Worm (Caenorhabditis elegans): ENCODE data around the gene tebp-2.
A peak's percentile ranks its signal among the peaks of the same experiment; 100 is the strongest.

tebp-2 gene

ce11 chrIV:5582760-5583159 lies 41.3 kb downstream of the tebp-2 start:
- no peak for TF ChIP-seq crh-2 (tag; optimal IDR thresholded peaks at IDR 0.05)
- no peak for TF ChIP-seq sem-4 (tag; optimal IDR thresholded peaks at IDR 0.05)
- TF ChIP-seq nhr-12 (tag; optimal IDR thresholded peaks at IDR 0.05), result no peak
- TF ChIP-seq nhr-25 (tag; optimal IDR thresholded peaks at IDR 0.05), result no peak
- no peak for TF ChIP-seq nhr-10 (tag; optimal IDR thresholded peaks at IDR 0.05)

- TF ChIP-seq snpc-4 (tag; optimal IDR thresholded peaks at IDR 0.05) (no peak), crh-2 (tag; optimal IDR thresholded peaks at IDR 0.05) (no peak), nhr-25 (tag; optimal IDR thresholded peaks at IDR 0.05) (peak; percentile 1)
Observed at ce11 chrIV:5583184-5583583, 41.8 kb downstream of the tebp-2 start.

ce11 chrIV:5584384-5584783 lies 43.0 kb downstream of the tebp-2 start, which contains the start of gene fkh-7:
Gene fkh-7 (plus strand): TSS chrIV:5584684.
- no peak for TF ChIP-seq nhr-129 (tag; optimal IDR thresholded peaks at IDR 0.05)
- no peak for TF ChIP-seq nhr-23 (tag; optimal IDR thresholded peaks at IDR 0.05)
- TF ChIP-seq lsy-2 (tag; optimal IDR thresholded peaks at IDR 0.05), result no peak
- no peak for TF ChIP-seq ztf-4 (tag; optimal IDR thresholded peaks at IDR 0.05)
- no peak for TF ChIP-seq nhr-25 (tag; optimal IDR thresholded peaks at IDR 0.05)
- no peak for TF ChIP-seq peb-1 (tag; optimal IDR thresholded peaks at IDR 0.05)
- no peak for TF ChIP-seq elt-3 (tag; optimal IDR thresholded peaks at IDR 0.05)
- no peak for TF ChIP-seq mdl-1 (tag; optimal IDR thresholded peaks at IDR 0.05)
- no peak for TF ChIP-seq skn-1 (tag; optimal IDR thresholded peaks at IDR 0.05)
- no peak for TF ChIP-seq ztf-1 (GFP tag; conservative IDR thresholded peaks at IDR 0.05)
- TF ChIP-seq ztf-11 (tag; optimal IDR thresholded peaks at IDR 0.05), result no peak
- no peak for TF ChIP-seq ZK546.5 (tag; optimal IDR thresholded peaks at IDR 0.05)
- no peak for TF ChIP-seq nhr-12 (tag; optimal IDR thresholded peaks at IDR 0.05)
- TF ChIP-seq unc-62 (GFP tag; optimal IDR thresholded peaks at IDR 0.05), result no peak
- TF ChIP-seq crh-2 (tag; optimal IDR thresholded peaks at IDR 0.05), result no peak
- TF ChIP-seq ama-1 (optimal IDR thresholded peaks at IDR 0.05), result no peak
- no peak for TF ChIP-seq sma-3 (GFP tag; optimal IDR thresholded peaks at IDR 0.05)
- TF ChIP-seq Y55F3AM.14 (GFP tag; optimal IDR thresholded peaks at IDR 0.05), result no peak
- no peak for TF ChIP-seq lin-11 (tag; optimal IDR thresholded peaks at IDR 0.05)

- TF ChIP-seq ceh-16 (tag; optimal IDR thresholded peaks at IDR 0.05) (no peak), aly-2 (tag; optimal IDR thresholded peaks at IDR 0.05) (no peak), nhr-129 (tag; optimal IDR thresholded peaks at IDR 0.05) (peak; percentile 84), lsy-2 (tag; optimal IDR thresholded peaks at IDR 0.05) (peak in 1 of 2 experiments; percentile 33), nhr-77 (tag; optimal IDR thresholded peaks at IDR 0.05) (no peak), zag-1 (tag; optimal IDR thresholded peaks at IDR 0.05) (no peak), nhr-6 (tag; optimal IDR thresholded peaks at IDR 0.05) (no peak), unc-39 (tag; optimal IDR thresholded peaks at IDR 0.05) (no peak), C34F6.9 (tag; optimal IDR thresholded peaks at IDR 0.05) (peak; percentile 16), unc-62 (GFP tag; optimal IDR thresholded peaks at IDR 0.05) (no peak), crh-2 (tag; optimal IDR thresholded peaks at IDR 0.05) (peak; percentile 77), Y55F3AM.14 (GFP tag; optimal IDR thresholded peaks at IDR 0.05) (peak; percentile 92)
Observed at ce11 chrIV:5586320-5586720, 44.9 kb downstream of the tebp-2 start.

- peak; percentile 83 for TF ChIP-seq nhr-129 (tag; optimal IDR thresholded peaks at IDR 0.05)
- no peak for TF ChIP-seq crh-2 (tag; optimal IDR thresholded peaks at IDR 0.05)
- TF ChIP-seq lsy-2 (tag; optimal IDR thresholded peaks at IDR 0.05), result peak in 1 of 2 experiments; percentile 11
Observed at ce11 chrIV:5587964-5588860, 46.8 kb downstream of the tebp-2 start.

- TF ChIP-seq nhr-21 (tag; optimal IDR thresholded peaks at IDR 0.05) (no peak), dmd-4 (tag; optimal IDR thresholded peaks at IDR 0.05) (no peak), blmp-1 (tag; optimal IDR thresholded peaks at IDR 0.05; ENCODE audit: insufficient read depth) (no peak), sma-3 (GFP tag; optimal IDR thresholded peaks at IDR 0.05) (peak; percentile 33), nhr-25 (tag; optimal IDR thresholded peaks at IDR 0.05) (no peak), alr-1 (tag; optimal IDR thresholded peaks at IDR 0.05) (no peak), C34F6.9 (tag; optimal IDR thresholded peaks at IDR 0.05) (peak; percentile 2), mab-5 (tag; optimal IDR thresholded peaks at IDR 0.05) (no peak), nhr-77 (tag; optimal IDR thresholded peaks at IDR 0.05) (no peak), sem-4 (tag; optimal IDR thresholded peaks at IDR 0.05) (no peak), fos-1 (tag; optimal IDR thresholded peaks at IDR 0.05) (peak; percentile 83), peb-1 (tag; optimal IDR thresholded peaks at IDR 0.05) (no peak), gmeb-1 (tag; optimal IDR thresholded peaks at IDR 0.05) (peak; percentile 52), Y55F3AM.14 (GFP tag; optimal IDR thresholded peaks at IDR 0.05) (no peak), elt-3 (tag; optimal IDR thresholded peaks at IDR 0.05) (no peak), ama-1 (optimal IDR thresholded peaks at IDR 0.05) (no peak), nhr-23 (tag; optimal IDR thresholded peaks at IDR 0.05) (no peak), lin-11 (tag; optimal IDR thresholded peaks at IDR 0.05) (no peak), egl-27 (tag; optimal IDR thresholded peaks at IDR 0.05) (peak; percentile 21), snpc-4 (tag; optimal IDR thresholded peaks at IDR 0.05) (no peak), ceh-16 (tag; optimal IDR thresholded peaks at IDR 0.05) (no peak), mdl-1 (tag; optimal IDR thresholded peaks at IDR 0.05) (no peak), ZK546.5 (tag; optimal IDR thresholded peaks at IDR 0.05) (no peak), crh-2 (tag; optimal IDR thresholded peaks at IDR 0.05) (peak; percentile 42), nhr-11 (tag; optimal IDR thresholded peaks at IDR 0.05) (no peak), nhr-237 (tag; optimal IDR thresholded peaks at IDR 0.05) (no peak)
Observed at ce11 chrIV:5590120-5590519, 48.7 kb downstream of the tebp-2 start.
